Worm (Caenorhabditis elegans) whole organism, L2 larva: ENCODE measurements around the gene nmur-2.

Source experiments
- ceh-16 ChIP-seq: fragments of 150-350 bp; optimal IDR thresholded peaks from 2 replicates; lab custom pipeline; 2014; ENCODE audit warnings: missing biosample characterization, missing genetic modification characterization
- egl-27 ChIP-seq: sonication (generic microtip); optimal IDR thresholded peaks from 3 replicates; lab custom pipeline; 2017; ENCODE audit warnings: missing biosample characterization, missing genetic modification reagents, missing genetic modification characterization

ce11 chrII:159294-159922 is 34.6 kb upstream of the nmur-2 start:
- TF ChIP-seq egl-27 (tag; lab: Kevin White, UChicago) (no peak), ceh-16 (tag; lab: Kevin White, UChicago) (no peak)
